Fruit fly (Drosophila melanogaster): ENCODE data around the gene Blos4.

Blos4 gene

DNA sequence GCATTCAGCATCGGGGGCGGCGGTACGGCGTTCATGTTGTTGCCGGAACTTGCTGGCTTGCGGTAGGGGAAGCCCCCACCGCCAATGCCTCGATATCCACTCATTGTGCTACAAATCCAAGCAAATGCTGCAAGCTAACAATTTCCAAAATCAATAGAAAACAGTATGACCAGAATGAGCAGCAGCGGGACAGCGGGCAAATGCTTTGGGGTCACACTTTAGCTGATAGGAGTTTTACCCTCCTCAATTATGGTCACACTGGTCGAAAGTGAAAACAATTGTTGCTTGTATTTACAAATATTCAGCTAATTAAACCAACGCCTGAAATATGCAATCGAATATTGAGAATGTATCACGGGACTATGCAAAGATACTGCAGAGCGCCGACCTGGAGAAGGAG, at the start of gene Blos4, which contains the start of gene CG6418:
Blos4 (plus strand) TSS at position 244 of the 400 bp plus-strand sequence.
CG6418 (minus strand) TSS at position 196 of the 400 bp plus-strand sequence.
- TF ChIP-seq Sox15 (GFP tag; optimal IDR thresholded peaks at IDR 0.05) (no peak), Blimp-1 (GFP tag; optimal IDR thresholded peaks at IDR 0.05) (peak; percentile 79), CG11294 (GFP tag; IDR thresholded peaks at IDR 0.05) (no peak), Sox14 (GFP tag; optimal IDR thresholded peaks at IDR 0.05) (peak; percentile 11)

- peak; percentile 18 for TF ChIP-seq CG32006 (GFP tag; optimal IDR thresholded peaks at IDR 0.05)
- peak; percentile 56 for TF ChIP-seq Eip78C (GFP tag)
- TF ChIP-seq OdsH (GFP tag; optimal IDR thresholded peaks at IDR 0.05), result no peak
- no peak for TF ChIP-seq topi (GFP tag; optimal IDR thresholded peaks at IDR 0.05)
- no peak for TF ChIP-seq Hr4 (GFP tag; optimal IDR thresholded peaks at IDR 0.05)
Observed at dm6 chr3L:10829160-10829559, 49.7 kb upstream of the Blos4 start.

DNA sequence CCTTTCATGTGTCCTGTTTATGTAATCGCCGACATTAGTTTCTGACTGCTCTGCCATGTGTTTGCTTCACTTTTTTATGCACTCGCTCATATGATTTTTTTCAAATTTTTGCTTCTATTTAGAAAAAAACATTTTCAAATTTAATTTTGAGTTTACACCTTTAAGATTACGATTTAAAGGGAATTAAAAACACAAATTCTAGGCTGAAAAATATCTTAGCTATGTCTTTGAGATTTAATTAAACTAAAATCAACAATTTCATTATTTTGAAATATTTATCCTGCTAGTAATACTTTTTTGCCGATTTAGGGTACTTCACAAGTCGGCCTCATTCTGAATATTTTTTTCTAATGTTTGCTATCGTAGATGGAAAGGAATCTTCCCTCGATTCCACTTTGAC, 45.7 kb upstream of the Blos4 start:
- no peak for TF ChIP-seq CG6792 (GFP tag; optimal IDR thresholded peaks at IDR 0.05)
- no peak for TF ChIP-seq CG11762 (GFP tag; optimal IDR thresholded peaks at IDR 0.05; ENCODE audit: insufficient read depth)
- no peak for TF ChIP-seq CG6854 (GFP tag; optimal IDR thresholded peaks at IDR 0.05)
- TF ChIP-seq fd59A (GFP tag; optimal IDR thresholded peaks at IDR 0.05), result no peak
- TF ChIP-seq CG16779 (tag; optimal IDR thresholded peaks at IDR 0.05), result no peak
- TF ChIP-seq Gug (GFP tag; IDR thresholded peaks at IDR 0.05), result no peak
- TF ChIP-seq topi (GFP tag; optimal IDR thresholded peaks at IDR 0.05), result no peak

- no peak for TF ChIP-seq CG34406 (GFP tag; optimal IDR thresholded peaks at IDR 0.05)
- no peak for TF ChIP-seq Met (GFP tag; optimal IDR thresholded peaks at IDR 0.05)
- TF ChIP-seq CG9139 (GFP tag; optimal IDR thresholded peaks at IDR 0.05), result no peak
- no peak for TF ChIP-seq CG16779 (tag; optimal IDR thresholded peaks at IDR 0.05)
- no peak for TF ChIP-seq CG6808 (GFP tag; optimal IDR thresholded peaks at IDR 0.05)
- TF ChIP-seq CG32006 (GFP tag; optimal IDR thresholded peaks at IDR 0.05), result no peak
- no peak for TF ChIP-seq Gug (GFP tag; IDR thresholded peaks at IDR 0.05)
- TF ChIP-seq salr (GFP tag; optimal IDR thresholded peaks at IDR 0.05), result no peak
- TF ChIP-seq svp (GFP tag), result no peak
- TF ChIP-seq CG10669 (GFP tag; optimal IDR thresholded peaks at IDR 0.05), result no peak
- no peak for TF ChIP-seq Sox15 (GFP tag; optimal IDR thresholded peaks at IDR 0.05)
- TF ChIP-seq dsx (GFP tag; optimal IDR thresholded peaks at IDR 0.05; ENCODE audit: poor library complexity, severe bottlenecking), result no peak
- no peak for TF ChIP-seq OdsH (GFP tag; optimal IDR thresholded peaks at IDR 0.05)
- TF ChIP-seq CG6163 (GFP tag; IDR thresholded peaks at IDR 0.05), result no peak
- TF ChIP-seq lz (GFP tag; optimal IDR thresholded peaks at IDR 0.05), result no peak
- TF ChIP-seq fkh (GFP tag; optimal IDR thresholded peaks at IDR 0.05), result no peak
- TF ChIP-seq cyc (GFP tag; optimal IDR thresholded peaks at IDR 0.05), result no peak
- no peak for TF ChIP-seq CG8119 (GFP tag; IDR thresholded peaks at IDR 0.05)
- no peak for TF ChIP-seq achi (GFP tag; optimal IDR thresholded peaks at IDR 0.05)
Observed at dm6 chr3L:10835228-10835627, 43.7 kb upstream of the Blos4 start, which contains the start of gene tna. Gene tna (plus strand): TSS chr3L:10835528.

- peak; percentile 58 for TF ChIP-seq Sox15 (GFP tag; optimal IDR thresholded peaks at IDR 0.05)
- peak; percentile 60 for TF ChIP-seq CG11902 (GFP tag; optimal IDR thresholded peaks at IDR 0.05)
- TF ChIP-seq vri (GFP tag; optimal IDR thresholded peaks at IDR 0.05), result peak; percentile 72
- TF ChIP-seq CG15336 (GFP tag; IDR thresholded peaks at IDR 0.05), result peak; percentile 59
- no peak for TF ChIP-seq Lpt (GFP tag; optimal IDR thresholded peaks at IDR 0.05)
- peak; percentile 73 for TF ChIP-seq Eip75B (GFP tag; optimal IDR thresholded peaks at IDR 0.05)
- peak; percentile 75 for TF ChIP-seq CG8632 (GFP tag; optimal IDR thresholded peaks at IDR 0.05)
- peak; percentile 67 for TF ChIP-seq Sox102F (GFP tag; optimal IDR thresholded peaks at IDR 0.05)
- TF ChIP-seq Met (GFP tag; optimal IDR thresholded peaks at IDR 0.05), result peak; percentile 81
- TF ChIP-seq fkh (GFP tag; optimal IDR thresholded peaks at IDR 0.05), result peak; percentile 75
- TF ChIP-seq CG9139 (GFP tag; optimal IDR thresholded peaks at IDR 0.05), result no peak
- TF ChIP-seq Ets21C (GFP tag; optimal IDR thresholded peaks at IDR 0.05), result peak; percentile 57
- TF ChIP-seq CG3032 (tag; optimal IDR thresholded peaks at IDR 0.05), result peak; percentile 60
- TF ChIP-seq achi (GFP tag; optimal IDR thresholded peaks at IDR 0.05), result peak; percentile 76
- peak; percentile 66 for TF ChIP-seq CG10669 (GFP tag; optimal IDR thresholded peaks at IDR 0.05)
- TF ChIP-seq CG11294 (GFP tag; IDR thresholded peaks at IDR 0.05), result peak; percentile 53
- peak; percentile 84 for TF ChIP-seq topi (GFP tag; optimal IDR thresholded peaks at IDR 0.05)
- peak; percentile 44 to 49 for TF ChIP-seq salr (GFP tag; optimal IDR thresholded peaks at IDR 0.05)
- peak; percentile 80 for TF ChIP-seq acj6 (GFP tag; optimal IDR thresholded peaks at IDR 0.05)
- peak; percentile 39 for TF ChIP-seq dsx (GFP tag; optimal IDR thresholded peaks at IDR 0.05; ENCODE audit: poor library complexity, severe bottlenecking)
- TF ChIP-seq OdsH (GFP tag; optimal IDR thresholded peaks at IDR 0.05), result peak; percentile 80
- TF ChIP-seq CG6163 (GFP tag; IDR thresholded peaks at IDR 0.05), result peak; percentile 86
- TF ChIP-seq CG6792 (GFP tag; optimal IDR thresholded peaks at IDR 0.05), result peak; percentile 69
- no peak for TF ChIP-seq dac (GFP tag; optimal IDR thresholded peaks at IDR 0.05)
Observed at dm6 chr3L:10837869-10838783, 40.8 kb upstream of the Blos4 start.
